Fruit fly (Drosophila melanogaster) whole organism, embryonic: ENCODE results near the gene CG5697.

Experiments used
- CG10565 ChIP-seq: fragments of 200-800 bp; sonication (Bioruptor generic); optimal IDR thresholded peaks from 3 replicates; lab custom pipeline; 2016; ENCODE audit warnings: missing biosample characterization, mild to moderate bottlenecking, missing genetic modification characterization
- CG11093 ChIP-seq: fragments of 200-800 bp; sonication (Bioruptor generic); IDR thresholded peaks from 3 replicates; pipeline ENCODE4 v1.3.6; 2022; ENCODE audit warnings: missing biosample characterization, missing genetic modification characterization
- CG14667 ChIP-seq: fragments of 200-800 bp; sonication (Bioruptor generic); IDR thresholded peaks from 2 replicates; pipeline ENCODE4 v1.3.6; 2022; ENCODE audit warnings: missing biosample characterization, missing genetic modification characterization
- CG14965 ChIP-seq: fragments of 200-800 bp; sonication (Bioruptor generic); optimal IDR thresholded peaks from 2 replicates; lab custom pipeline; 2016; ENCODE audit warnings: missing biosample characterization, missing genetic modification characterization, borderline replicate concordance
- CG15011 ChIP-seq: fragments of 200-800 bp; sonication (Bioruptor generic); optimal IDR thresholded peaks from 3 replicates; lab custom pipeline; 2018; ENCODE audit warnings: missing biosample characterization, mild to moderate bottlenecking, missing genetic modification characterization
- CG1529 ChIP-seq: fragments of 200-800 bp; sonication (Bioruptor generic); optimal IDR thresholded peaks from 3 replicates; lab custom pipeline; 2018; ENCODE audit warnings: missing biosample characterization, missing genetic modification characterization
- CG15514 ChIP-seq: fragments of 200-800 bp; sonication (Bioruptor generic); optimal IDR thresholded peaks from 3 replicates; lab custom pipeline; 2017; ENCODE audit warnings: missing biosample characterization, missing genetic modification characterization, mild to moderate bottlenecking, moderate library complexity, missing genetic modification reagents
- CG17328 ChIP-seq: fragments of 200-800 bp; sonication (Bioruptor generic); IDR thresholded peaks from 2 replicates; pipeline ENCODE4 v1.3.6; 2022; ENCODE audit warnings: missing biosample characterization, missing genetic modification characterization
- CG2202 ChIP-seq: fragments of 200-800 bp; sonication (Bioruptor generic); optimal IDR thresholded peaks from 2 replicates; lab custom pipeline; 2018; ENCODE audit warnings: missing biosample characterization, mild to moderate bottlenecking, missing genetic modification characterization
- CG2875 ChIP-seq: fragments of 200-800 bp; sonication (Bioruptor generic); optimal IDR thresholded peaks from 2 replicates; lab custom pipeline; 2017; ENCODE audit warnings: missing biosample characterization, mild to moderate bottlenecking, missing genetic modification characterization, missing genetic modification reagents
- CG42726 ChIP-seq: fragments of 200-800 bp; sonication (Bioruptor generic); IDR thresholded peaks from 2 replicates; pipeline ENCODE4 v1.3.6; 2022; ENCODE audit warnings: missing biosample characterization, missing genetic modification characterization; ENCODE audit not compliant: partially characterized antibody
- CG43689 ChIP-seq: fragments of 200-800 bp; sonication (Bioruptor generic); IDR thresholded peaks from 2 replicates; pipeline ENCODE4 v1.3.6; 2022; ENCODE audit warnings: missing biosample characterization, missing genetic modification characterization
- CG4424 ChIP-seq: fragments of 200-800 bp; sonication (Bioruptor generic); optimal IDR thresholded peaks from 3 replicates; lab custom pipeline; 2016; ENCODE audit warnings: missing biosample characterization, missing genetic modification characterization
- CG5245 ChIP-seq: fragments of 200-800 bp; sonication (Bioruptor generic); optimal IDR thresholded peaks from 3 replicates; lab custom pipeline; 2016; ENCODE audit warnings: missing biosample characterization, missing genetic modification characterization
- CG6813 ChIP-seq: fragments of 200-800 bp; sonication (Bioruptor generic); optimal IDR thresholded peaks from 2 replicates; lab custom pipeline; 2017; ENCODE audit warnings: missing biosample characterization, missing genetic modification characterization, mild to moderate bottlenecking, moderate library complexity, missing genetic modification reagents
- CG7839 ChIP-seq: fragments of 200-800 bp; sonication (Bioruptor generic); optimal IDR thresholded peaks from 3 replicates; lab custom pipeline; 2018; ENCODE audit warnings: missing biosample characterization, mild to moderate bottlenecking, missing genetic modification characterization, moderate library complexity
- CG8290 ChIP-seq, 3 experiments: fragments of 200-800 bp; sonication (Bioruptor generic); optimal IDR thresholded peaks; 2 replicates each; lab custom pipeline; 2016 to 2019; ENCODE audit warnings: missing biosample characterization in 3 of 3, missing genetic modification characterization in 3 of 3, mild to moderate bottlenecking in 2 of 3, moderate library complexity in 1 of 3
- CG8478 ChIP-seq: fragments of >200 bp; optimal IDR thresholded peaks from 2 replicates; lab custom pipeline; 2018
- CHES-1-like ChIP-seq: fragments of 200-800 bp; sonication (Bioruptor generic); optimal IDR thresholded peaks from 2 replicates; lab custom pipeline; 2016; ENCODE audit warnings: missing biosample characterization, missing genetic modification characterization
- D19A ChIP-seq: fragments of 200-800 bp; optimal IDR thresholded peaks from 3 replicates; lab custom pipeline; 2019; ENCODE audit warnings: missing biosample characterization, mild to moderate bottlenecking, missing genetic modification characterization, moderate library complexity
- Dip3 ChIP-seq: fragments of 200-800 bp; sonication (Bioruptor generic); optimal IDR thresholded peaks from 3 replicates; lab custom pipeline; 2016; ENCODE audit warnings: missing biosample characterization, missing genetic modification characterization
- Eip74EF ChIP-seq, 2 experiments: fragments of 200-800 bp in 1 of 2; fragments of >200 bp in 1 of 2; sonication (Bioruptor generic) in 1 of 2; optimal IDR thresholded peaks; 2 replicates each; lab custom pipeline; 2017 to 2019; ENCODE audit warnings: missing biosample characterization in 2 of 2, missing genetic modification characterization in 2 of 2, mild to moderate bottlenecking in 1 of 2, moderate library complexity in 1 of 2
- Ets97D ChIP-seq: fragments of 200-800 bp; sonication (Bioruptor generic); optimal IDR thresholded peaks from 3 replicates; lab custom pipeline; 2016; ENCODE audit warnings: missing biosample characterization, missing genetic modification characterization
- Fer3 ChIP-seq: fragments of 200-800 bp; sonication (Bioruptor generic); optimal IDR thresholded peaks from 2 replicates; lab custom pipeline; 2018; ENCODE audit warnings: missing biosample characterization, mild to moderate bottlenecking, missing genetic modification characterization, moderate library complexity
- GATAe ChIP-seq: fragments of 200-800 bp; sonication (Bioruptor generic); conservative IDR thresholded peaks from 2 replicates; pipeline ENCODE4 v1.3.6; 2022; ENCODE audit warnings: missing biosample characterization, missing genetic modification characterization
- Hr51 ChIP-seq, 2 experiments: fragments of 200-800 bp; sonication (Bioruptor generic); optimal IDR thresholded peaks; 2 replicates in 1 of 2; 3 replicates in 1 of 2; lab custom pipeline; 2016 to 2018; ENCODE audit warnings: missing biosample characterization in 2 of 2, missing genetic modification characterization in 2 of 2, mild to moderate bottlenecking in 1 of 2, moderate library complexity in 1 of 2
- Hsf ChIP-seq: fragments of 200-800 bp; sonication (Bioruptor generic); optimal IDR thresholded peaks from 3 replicates; lab custom pipeline; 2016; ENCODE audit warnings: missing biosample characterization, missing genetic modification characterization
- MTF-1 ChIP-seq: fragments of 200-800 bp; sonication (Bioruptor generic); optimal IDR thresholded peaks from 2 replicates; lab custom pipeline; 2018; ENCODE audit warnings: missing biosample characterization, mild to moderate bottlenecking, missing genetic modification characterization, borderline replicate concordance
- NC2α ChIP-seq: fragments of 200-800 bp; sonication (Bioruptor generic); optimal IDR thresholded peaks from 2 replicates; lab custom pipeline; 2016; ENCODE audit warnings: missing biosample characterization, missing genetic modification characterization
- Optix ChIP-seq: fragments of 200-800 bp; sonication (Bioruptor generic); IDR thresholded peaks from 3 replicates; pipeline ENCODE4 v1.3.6; 2022; ENCODE audit warnings: missing biosample characterization, missing genetic modification characterization
- Sin3A ChIP-seq: fragments of >200 bp; optimal IDR thresholded peaks from 2 replicates; lab custom pipeline; 2018
- Usf ChIP-seq: fragments of 200-800 bp; sonication (Bioruptor generic); optimal IDR thresholded peaks from 2 replicates; lab custom pipeline; 2017; ENCODE audit warnings: missing genotype, missing biosample characterization, missing genetic modification characterization
- amos ChIP-seq: fragments of 200-800 bp; sonication (Bioruptor generic); IDR thresholded peaks from 2 replicates; pipeline ENCODE4 v1.3.6; 2022; ENCODE audit warnings: missing biosample characterization, missing genetic modification characterization; ENCODE audit not compliant: partially characterized antibody
- ap ChIP-seq: fragments of 200-800 bp; sonication (Bioruptor generic); IDR thresholded peaks from 2 replicates; pipeline ENCODE4 v1.3.6; 2022; ENCODE audit warnings: missing biosample characterization, missing genetic modification characterization
- cg ChIP-seq: fragments of 200-800 bp; sonication (Bioruptor generic); optimal IDR thresholded peaks from 3 replicates; lab custom pipeline; 2019; ENCODE audit warnings: missing biosample characterization, mild to moderate bottlenecking, missing genetic modification characterization, moderate library complexity
- dati ChIP-seq: fragments of 200-800 bp; sonication (Bioruptor generic); IDR thresholded peaks from 2 replicates; pipeline ENCODE4 v1.3.6; 2022; ENCODE audit warnings: missing biosample characterization, missing genetic modification characterization
- disco-r ChIP-seq: fragments of 200-800 bp; sonication (Bioruptor generic); optimal IDR thresholded peaks from 2 replicates; lab custom pipeline; 2016; ENCODE audit warnings: missing biosample characterization, missing genetic modification characterization
- ewg ChIP-seq: fragments of 200-800 bp; sonication (Bioruptor generic); optimal IDR thresholded peaks from 3 replicates; lab custom pipeline; 2017; ENCODE audit warnings: mild to moderate bottlenecking, missing biosample characterization, missing genetic modification reagents, missing genetic modification characterization
- gro ChIP-seq: fragments of 200-800 bp; sonication (Bioruptor generic); optimal IDR thresholded peaks from 2 replicates; lab custom pipeline; 2016; ENCODE audit warnings: missing biosample characterization, missing genetic modification characterization
- insv ChIP-seq, 2 experiments: fragments of 200-800 bp; sonication (Bioruptor generic); optimal IDR thresholded peaks; 3 replicates each; lab custom pipeline; 2016 to 2018; ENCODE audit warnings: missing biosample characterization in 2 of 2, missing genetic modification characterization in 2 of 2
- ken ChIP-seq: fragments of 200-800 bp; sonication (Bioruptor generic); IDR thresholded peaks from 3 replicates; pipeline ENCODE4 v1.3.6; 2022; ENCODE audit warnings: missing biosample characterization, missing genetic modification characterization
- knrl ChIP-seq: fragments of 200-800 bp; sonication (Bioruptor generic); IDR thresholded peaks from 3 replicates; pipeline ENCODE4 v1.3.6; 2022; ENCODE audit warnings: missing biosample characterization, missing genetic modification characterization; ENCODE audit not compliant: partially characterized antibody
- mirr ChIP-seq: fragments of 200-800 bp; sonication (Bioruptor generic); optimal IDR thresholded peaks from 3 replicates; lab custom pipeline; 2018; ENCODE audit warnings: missing biosample characterization, mild to moderate bottlenecking, missing genetic modification characterization
- otp ChIP-seq: fragments of 200-800 bp; sonication (Bioruptor generic); IDR thresholded peaks from 3 replicates; pipeline ENCODE4, ENCODE4 v1.3.6; 2022; ENCODE audit warnings: missing biosample characterization, missing genetic modification characterization
- run ChIP-seq: fragments of 200-800 bp; sonication (Bioruptor generic); optimal IDR thresholded peaks from 3 replicates; lab custom pipeline; 2018; ENCODE audit warnings: missing biosample characterization, mild to moderate bottlenecking, missing genetic modification characterization
- sens ChIP-seq: fragments of 200-800 bp; sonication (Bioruptor generic); peaks from one replicate; lab custom pipeline; 2016; ENCODE audit warnings: missing biosample characterization, missing genetic modification characterization
- sna ChIP-seq: fragments of 200-800 bp; sonication (Bioruptor generic); IDR thresholded peaks from 2 replicates; pipeline ENCODE4 v1.3.6; 2022; ENCODE audit warnings: missing biosample characterization, missing genetic modification characterization; ENCODE audit not compliant: partially characterized antibody
- tap ChIP-seq: fragments of 200-800 bp; optimal IDR thresholded peaks from 3 replicates; lab custom pipeline; 2019; ENCODE audit warnings: missing biosample characterization, mild to moderate bottlenecking, missing genetic modification characterization, moderate library complexity
- tio ChIP-seq: fragments of 200-800 bp; sonication (Bioruptor generic); optimal IDR thresholded peaks from 2 replicates; lab custom pipeline; 2017; ENCODE audit warnings: missing biosample characterization, missing genetic modification characterization, inconsistent platforms

CG5697 gene

dm6 chr3R:21017464-21018080, 1.8 kb downstream of the CG5697 start, which contains the start of gene Rlip (continued):
- TF ChIP-seq run (no peak), Dip3 (GFP tag; lab: Kevin White, UChicago) (peak; percentile 58), Optix (GFP tag; lab: Robert Waterston, UW) (no peak), CG5245 (GFP tag; lab: Kevin White, UChicago) (peak; percentile 53), Usf (GFP tag; lab: Kevin White, UChicago) (no peak), otp (GFP tag; lab: Robert Waterston, UW) (0 out of 3 replicates have a peak, but pooled peaks have one; percentile 25), D19A (no peak), ap (GFP tag; lab: Robert Waterston, UW) (no peak), cg (GFP tag; lab: Kevin White, UChicago) (no peak), knrl (peak; percentile 66), CG6813 (no peak), insv (GFP tag; optimal IDR thresholded peaks at IDR 0.05; lab: Kevin White, UChicago) (no peak), gro (GFP tag; lab: Kevin White, UChicago) (peak; percentile 64), tap (tag; lab: Kevin White, UChicago) (no peak), CG1529 (GFP tag; lab: Kevin White, UChicago) (no peak), CG43689 (GFP tag; lab: Robert Waterston, UW) (no peak), CG10565 (GFP tag; lab: Kevin White, UChicago) (no peak), Sin3A (lab: Kevin White, UChicago) (peak; percentile 18), Hr51 (GFP tag; optimal IDR thresholded peaks at IDR 0.05; lab: Kevin White, UChicago) (no peak), MTF-1 (no peak), sens (GFP tag; lab: Kevin White, UChicago) (peak; percentile 84), NC2α (no peak), CG14965 (GFP tag; lab: Kevin White, UChicago) (no peak), dati (GFP tag; lab: Robert Waterston, UW) (no peak), disco-r (peak; percentile 1), CG17328 (no peak), CHES-1-like (GFP tag; lab: Kevin White, UChicago) (peak; percentile 63), tio (GFP tag; lab: Kevin White, UChicago) (no peak), sna (peak; percentile 38; the same call in 1 of the 2 replicates), GATAe (GFP tag; lab: Robert Waterston, UW) (no peak), CG7839 (tag; lab: Kevin White, UChicago) (peak; percentile 56), Fer3 (peak; percentile 37), CG15514 (GFP tag; lab: Kevin White, UChicago) (peak; percentile 66), ken (GFP tag; lab: Robert Waterston, UW) (peak; percentile 55; the same call in 2 of the 3 replicates), CG15011 (GFP tag; lab: Kevin White, UChicago) (no peak), CG8478 (lab: Kevin White, UChicago) (no peak), Hsf (GFP tag; lab: Kevin White, UChicago) (peak; percentile 54), amos (GFP tag; lab: Robert Waterston, UW) (peak; percentile 77), CG11093 (GFP tag; lab: Robert Waterston, UW) (no peak), CG2202 (tag; lab: Kevin White, UChicago) (no peak), CG42726 (GFP tag; lab: Robert Waterston, UW) (peak; percentile 71), mirr (GFP tag; lab: Kevin White, UChicago) (peak; percentile 4), CG2875 (GFP tag; lab: Kevin White, UChicago) (no peak), ewg (GFP tag; lab: Kevin White, UChicago) (no peak), Eip74EF (GFP tag; optimal IDR thresholded peaks at IDR 0.05; lab: Kevin White, UChicago) (no peak), Ets97D (GFP tag; lab: Kevin White, UChicago) (peak; percentile 71), CG4424 (GFP tag; lab: Kevin White, UChicago) (peak; percentile 47), CG8290 (GFP tag; optimal IDR thresholded peaks at IDR 0.05; lab: Kevin White, UChicago) (peak; percentile 58), CG8290 (tag; optimal IDR thresholded peaks at IDR 0.05; lab: Kevin White, UChicago) (peak in 1 of 2 experiments; percentile 65), CG14667 (no peak)
